Fruit fly (Drosophila melanogaster) whole organism, embryonic: ENCODE data around the gene GIIIspla2.

ENCODE experiments used
- Adf1 ChIP-seq: fragments of 200-800 bp; sonication (Bioruptor generic); IDR thresholded peaks from 2 replicates; pipeline ENCODE4 v1.3.6; 2022; ENCODE audit warnings: missing biosample characterization, missing genetic modification characterization
- C15 ChIP-seq: fragments of 200-800 bp; sonication (Bioruptor generic); IDR thresholded peaks from 3 replicates; pipeline ENCODE4 v1.3.6; 2022; ENCODE audit warnings: missing biosample characterization, missing genetic modification characterization
- CG13624 ChIP-seq: fragments of 200-800 bp; sonication (Bioruptor generic); optimal IDR thresholded peaks from 2 replicates; lab custom pipeline; 2016; ENCODE audit warnings: missing biosample characterization, missing genetic modification characterization
- CG14050 ChIP-seq: fragments of 200-800 bp; sonication (Bioruptor generic); IDR thresholded peaks from 3 replicates; pipeline ENCODE4 v1.3.6; 2022; ENCODE audit warnings: missing biosample characterization, missing genetic modification characterization
- CG15514 ChIP-seq: fragments of 200-800 bp; sonication (Bioruptor generic); optimal IDR thresholded peaks from 3 replicates; lab custom pipeline; 2017; ENCODE audit warnings: missing biosample characterization, missing genetic modification characterization, mild to moderate bottlenecking, moderate library complexity, missing genetic modification reagents
- CG17912 ChIP-seq: fragments of 200-800 bp; sonication (Bioruptor generic); optimal IDR thresholded peaks from 2 replicates; lab custom pipeline; 2018; ENCODE audit warnings: missing biosample characterization, mild to moderate bottlenecking, missing genetic modification characterization
- CG18764 ChIP-seq: fragments of 200-800 bp; sonication (Bioruptor generic); optimal IDR thresholded peaks from 3 replicates; lab custom pipeline; 2016; ENCODE audit warnings: missing biosample characterization, missing genetic modification characterization
- CG3065 ChIP-seq: fragments of 200-800 bp; sonication (Bioruptor generic); optimal IDR thresholded peaks from 2 replicates; lab custom pipeline; 2016; ENCODE audit warnings: missing biosample characterization, missing genetic modification characterization
- CG3163 ChIP-seq: fragments of 200-800 bp; sonication (Bioruptor generic); optimal IDR thresholded peaks from 3 replicates; lab custom pipeline; 2016; ENCODE audit warnings: missing biosample characterization, missing genetic modification characterization
- CG34422 ChIP-seq: fragments of 200-800 bp; sonication (Bioruptor generic); IDR thresholded peaks from 3 replicates; pipeline ENCODE4 v1.3.6; 2022; ENCODE audit warnings: missing biosample characterization, missing genetic modification characterization
- CG3847 ChIP-seq: fragments of 200-800 bp; sonication (Bioruptor generic); IDR thresholded peaks from 2 replicates; pipeline ENCODE4 v1.3.6; 2022; ENCODE audit warnings: missing biosample characterization, missing genetic modification characterization
- CG42726 ChIP-seq: fragments of 200-800 bp; sonication (Bioruptor generic); IDR thresholded peaks from 2 replicates; pipeline ENCODE4 v1.3.6; 2022; ENCODE audit warnings: missing biosample characterization, missing genetic modification characterization; ENCODE audit not compliant: partially characterized antibody
- CG4820 ChIP-seq: fragments of 200-800 bp; sonication (Bioruptor generic); optimal IDR thresholded peaks from 3 replicates; lab custom pipeline; 2016; ENCODE audit warnings: missing biosample characterization, missing genetic modification characterization
- CG6254 ChIP-seq: fragments of 200-800 bp; sonication (Bioruptor generic); optimal IDR thresholded peaks from 3 replicates; lab custom pipeline; 2017; ENCODE audit warnings: mild to moderate bottlenecking, missing biosample characterization, missing genetic modification reagents, missing genetic modification characterization
- CG8765 ChIP-seq: fragments of 200-800 bp; sonication (Bioruptor generic); IDR thresholded peaks from 2 replicates; pipeline ENCODE4 v1.3.6; 2022; ENCODE audit warnings: missing biosample characterization, missing genetic modification characterization
- CTCF ChIP-seq: fragments of 200-800 bp; sonication (Bioruptor generic); optimal IDR thresholded peaks from 2 replicates; lab custom pipeline; 2017; ENCODE audit warnings: missing biosample characterization, mild to moderate bottlenecking, missing genetic modification characterization, moderate library complexity
- CoRest ChIP-seq: fragments of 200-800 bp; sonication (Bioruptor generic); optimal IDR thresholded peaks from 3 replicates; lab custom pipeline; 2018; ENCODE audit warnings: missing biosample characterization, mild to moderate bottlenecking, missing genetic modification characterization, moderate library complexity
- Dad ChIP-seq: fragments of 200-800 bp; sonication (Bioruptor generic); optimal IDR thresholded peaks from 3 replicates; lab custom pipeline; 2016; ENCODE audit warnings: missing biosample characterization, missing genetic modification characterization
- Dbx ChIP-seq: fragments of 200-800 bp; sonication (Bioruptor generic); IDR thresholded peaks from 3 replicates; pipeline ENCODE4 v1.3.6; 2022; ENCODE audit warnings: missing biosample characterization, missing genetic modification characterization
- Dp ChIP-seq: fragments of 200-800 bp; sonication (Bioruptor generic); optimal IDR thresholded peaks from 2 replicates; lab custom pipeline; 2018; ENCODE audit warnings: missing biosample characterization, mild to moderate bottlenecking, missing genetic modification characterization, moderate library complexity
- Dref ChIP-seq: fragments of 200-800 bp; sonication (Bioruptor generic); IDR thresholded peaks from 2 replicates; pipeline ENCODE4 v1.3.6; 2022; ENCODE audit warnings: missing biosample characterization, missing genetic modification characterization
- E2f2 ChIP-seq: fragments of 200-800 bp; sonication (Bioruptor generic); IDR thresholded peaks from 2 replicates; pipeline ENCODE4 v1.3.6; 2022; ENCODE audit warnings: missing biosample characterization, missing genetic modification characterization
- Fer2 ChIP-seq: fragments of 200-800 bp; sonication (Bioruptor generic); optimal IDR thresholded peaks from 2 replicates; lab custom pipeline; 2018; ENCODE audit warnings: missing biosample characterization, mild to moderate bottlenecking, missing genetic modification characterization, moderate library complexity
- GATAe ChIP-seq: fragments of 200-800 bp; sonication (Bioruptor generic); conservative IDR thresholded peaks from 2 replicates; pipeline ENCODE4 v1.3.6; 2022; ENCODE audit warnings: missing biosample characterization, missing genetic modification characterization
- HHEX ChIP-seq: fragments of 200-800 bp; sonication (Bioruptor generic); optimal IDR thresholded peaks from 3 replicates; lab custom pipeline; 2017; ENCODE audit warnings: missing biosample characterization, mild to moderate bottlenecking, missing genetic modification characterization, missing genetic modification reagents
- Hsf ChIP-seq: fragments of 200-800 bp; sonication (Bioruptor generic); optimal IDR thresholded peaks from 3 replicates; lab custom pipeline; 2016; ENCODE audit warnings: missing biosample characterization, missing genetic modification characterization
- Lhr ChIP-seq: fragments of 200-800 bp; sonication (Bioruptor generic); optimal IDR thresholded peaks from 3 replicates; lab custom pipeline; 2017; ENCODE audit warnings: mild to moderate bottlenecking, missing biosample characterization, missing genetic modification reagents, missing genetic modification characterization
- NfI ChIP-seq: fragments of 200-800 bp; sonication (Bioruptor generic); optimal IDR thresholded peaks from 3 replicates; lab custom pipeline; 2018; ENCODE audit warnings: missing biosample characterization, mild to moderate bottlenecking, missing genetic modification characterization, moderate library complexity
- Ravus ChIP-seq: fragments of 200-800 bp; sonication (Bioruptor generic); IDR thresholded peaks from 2 replicates; pipeline ENCODE4 v1.3.6; 2022; ENCODE audit warnings: missing biosample characterization, missing genetic modification characterization
- Rfx ChIP-seq: fragments of 200-800 bp; sonication (Bioruptor generic); IDR thresholded peaks from 2 replicates; pipeline ENCODE4 v1.3.6; 2022; ENCODE audit warnings: missing biosample characterization, missing genetic modification characterization
- Scr ChIP-seq: fragments of 200-800 bp; sonication (Bioruptor generic); IDR thresholded peaks from 2 replicates; pipeline ENCODE4 v1.3.6; 2022; ENCODE audit warnings: missing biosample characterization, missing genetic modification characterization; ENCODE audit not compliant: partially characterized antibody
- Side ChIP-seq: fragments of 200-800 bp; sonication (Bioruptor generic); optimal IDR thresholded peaks from 2 replicates; lab custom pipeline; 2016; ENCODE audit warnings: missing biosample characterization, missing genetic modification characterization
- Six4 ChIP-seq: fragments of 200-800 bp; sonication (Bioruptor generic); optimal IDR thresholded peaks from 2 replicates; lab custom pipeline; 2016; ENCODE audit warnings: missing biosample characterization, missing genetic modification characterization
- TFAM ChIP-seq: fragments of 200-800 bp; sonication (Bioruptor generic); optimal IDR thresholded peaks from 2 replicates; lab custom pipeline; 2017; ENCODE audit warnings: missing biosample characterization, missing genetic modification characterization, inconsistent platforms
- Taf1 ChIP-seq: fragments of 200-800 bp; sonication (Bioruptor generic); IDR thresholded peaks from 2 replicates; pipeline ENCODE4 v1.3.6; 2022; ENCODE audit warnings: missing biosample characterization, missing genetic modification characterization
- Trl ChIP-seq, 3 experiments: fragments of >200 bp in 2 of 3; fragments of 200-800 bp in 1 of 3; sonication (Bioruptor generic) in 1 of 3; optimal IDR thresholded peaks; 2 replicates in 1 of 3; 3 replicates in 2 of 3; lab custom pipeline; 2016 to 2017; ENCODE audit warnings: missing biosample characterization in 1 of 3, missing genetic modification characterization in 1 of 3
- az2 ChIP-seq: fragments of 200-800 bp; sonication (Bioruptor generic); optimal IDR thresholded peaks from 3 replicates; lab custom pipeline; 2016; ENCODE audit warnings: missing biosample characterization, missing genetic modification characterization
- bab2 ChIP-seq: fragments of 200-800 bp; sonication (Bioruptor generic); optimal IDR thresholded peaks from 2 replicates; lab custom pipeline; 2016; ENCODE audit warnings: missing biosample characterization, missing genetic modification characterization
- bcd ChIP-seq: fragments of 200-800 bp; sonication (Bioruptor generic); optimal IDR thresholded peaks from 2 replicates; lab custom pipeline; 2017; ENCODE audit warnings: missing biosample characterization, mild to moderate bottlenecking, missing genetic modification characterization
- bsh ChIP-seq, 2 experiments: fragments of 200-800 bp; sonication (Bioruptor generic); optimal IDR thresholded peaks; 2 replicates each; lab custom pipeline; 2017 to 2018; ENCODE audit warnings: mild to moderate bottlenecking in 2 of 2, missing biosample characterization in 2 of 2, missing genetic modification characterization in 2 of 2, moderate library complexity in 1 of 2
- cg ChIP-seq: fragments of 200-800 bp; sonication (Bioruptor generic); optimal IDR thresholded peaks from 3 replicates; lab custom pipeline; 2019; ENCODE audit warnings: missing biosample characterization, mild to moderate bottlenecking, missing genetic modification characterization, moderate library complexity
- crc ChIP-seq: fragments of 200-800 bp; sonication (Bioruptor generic); optimal IDR thresholded peaks from 2 replicates; lab custom pipeline; 2016; ENCODE audit warnings: missing biosample characterization, missing genetic modification characterization
- croc ChIP-seq: fragments of 200-800 bp; sonication (Bioruptor generic); conservative IDR thresholded peaks from 3 replicates; pipeline ENCODE4 v1.3.6; 2022; ENCODE audit warnings: missing biosample characterization, missing genetic modification characterization
- exex ChIP-seq: fragments of 200-800 bp; sonication (Bioruptor generic); optimal IDR thresholded peaks from 4 replicates; lab custom pipeline; 2018; ENCODE audit warnings: missing biosample characterization, mild to moderate bottlenecking, missing genetic modification characterization, moderate library complexity
- gro ChIP-seq: fragments of 200-800 bp; sonication (Bioruptor generic); optimal IDR thresholded peaks from 2 replicates; lab custom pipeline; 2016; ENCODE audit warnings: missing biosample characterization, missing genetic modification characterization
- lbe ChIP-seq: fragments of 200-800 bp; sonication (Bioruptor generic); optimal IDR thresholded peaks from 2 replicates; lab custom pipeline; 2016; ENCODE audit warnings: missing biosample characterization, mild to moderate bottlenecking, missing genetic modification characterization
- pnt ChIP-seq: fragments of 200-800 bp; sonication (Bioruptor generic); optimal IDR thresholded peaks from 3 replicates; lab custom pipeline; 2016; ENCODE audit warnings: missing biosample characterization, missing genetic modification characterization
- ranshi ChIP-seq: fragments of 200-800 bp; sonication (Bioruptor generic); IDR thresholded peaks from 2 replicates; pipeline ENCODE4 v1.3.6; 2022; ENCODE audit warnings: missing biosample characterization, missing genetic modification characterization
- ro ChIP-seq: fragments of 200-800 bp; sonication (Bioruptor generic); IDR thresholded peaks from 2 replicates; pipeline ENCODE4 v1.3.6; 2022; ENCODE audit warnings: missing biosample characterization, missing genetic modification characterization
- shn ChIP-seq: fragments of 200-800 bp; sonication (Bioruptor generic); optimal IDR thresholded peaks from 3 replicates; lab custom pipeline; 2016; ENCODE audit warnings: missing biosample characterization, missing genetic modification characterization
- so ChIP-seq: fragments of 200-800 bp; sonication (Bioruptor generic); IDR thresholded peaks from 3 replicates; pipeline ENCODE4 v1.3.6; 2022; ENCODE audit warnings: missing biosample characterization, missing genetic modification characterization
- sob ChIP-seq: fragments of 200-800 bp; sonication (Bioruptor generic); IDR thresholded peaks from 2 replicates; pipeline ENCODE4 v1.3.6; 2022; ENCODE audit warnings: missing biosample characterization, missing genetic modification characterization
- tin ChIP-seq: fragments of 200-800 bp; sonication (Bioruptor generic); optimal IDR thresholded peaks from 3 replicates; lab custom pipeline; 2016; ENCODE audit warnings: missing biosample characterization, missing genetic modification characterization

The GIIIspla2 gene

DNA sequence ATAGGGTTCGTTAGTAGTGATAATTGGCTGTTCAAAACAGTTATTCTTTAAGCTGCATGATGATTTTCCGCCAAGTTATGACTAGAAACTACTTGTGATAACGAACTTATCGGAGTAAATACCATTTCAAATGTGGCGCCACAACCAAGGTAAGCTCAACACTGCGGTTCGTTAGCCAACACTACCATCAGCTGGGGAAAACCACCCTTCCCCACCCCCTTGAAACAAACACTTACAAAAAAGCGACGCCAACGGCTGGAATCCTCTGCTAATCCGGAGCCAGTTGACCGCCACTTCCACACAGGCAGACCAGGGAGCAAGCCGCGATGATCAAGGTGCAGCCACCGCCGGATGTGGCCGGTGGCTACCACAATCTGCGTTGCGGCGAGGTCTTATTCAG lies 4.7 kb upstream of the GIIIspla2 start, which contains the start of gene CG18262 (continued):
- TF ChIP-seq tin (GFP tag; lab: Kevin White, UChicago) (no peak), E2f2 (GFP tag; lab: Robert Waterston, UW) (peak; percentile 89), bcd (GFP tag; lab: Kevin White, UChicago) (no peak), pnt (GFP tag; lab: Kevin White, UChicago) (no peak), Dbx (GFP tag; lab: Robert Waterston, UW) (no peak), lbe (no peak), CG14050 (GFP tag; lab: Robert Waterston, UW) (no peak), Hsf (GFP tag; lab: Kevin White, UChicago) (no peak), Taf1 (GFP tag; lab: Robert Waterston, UW) (no peak), CG15514 (peak; percentile 72), CG4820 (no peak), Scr (GFP tag; lab: Robert Waterston, UW) (no peak), croc (GFP tag; lab: Robert Waterston, UW) (no peak), CTCF (GFP tag; lab: Kevin White, UChicago) (peak; percentile 23), Fer2 (no peak), NfI (GFP tag; lab: Kevin White, UChicago) (no peak), Adf1 (no peak), so (GFP tag; lab: Robert Waterston, UW) (no peak), CG42726 (no peak), Lhr (GFP tag; lab: Kevin White, UChicago) (no peak), Dp (GFP tag; lab: Kevin White, UChicago) (peak; percentile 83), GATAe (no peak), Rfx (no peak; the same call in 1 of the 2 replicates), ro (no peak), CG18764 (GFP tag; lab: Kevin White, UChicago) (no peak), Dref (GFP tag; lab: Robert Waterston, UW) (peak; percentile 47), C15 (GFP tag; lab: Robert Waterston, UW) (no peak), CG17912 (GFP tag; lab: Kevin White, UChicago) (no peak), CG13624 (peak; percentile 21), Trl (optimal IDR thresholded peaks at IDR 0.05; lab: Kevin White, UChicago) (no peak), Trl (GFP tag; optimal IDR thresholded peaks at IDR 0.05; lab: Kevin White, UChicago) (no peak), CG8765 (GFP tag; lab: Robert Waterston, UW) (no peak), exex (tag; lab: Kevin White, UChicago) (no peak), HHEX (no peak), CG6254 (GFP tag; lab: Kevin White, UChicago) (no peak), Dad (GFP tag; lab: Kevin White, UChicago) (no peak), CG3065 (no peak), bsh (GFP tag; optimal IDR thresholded peaks at IDR 0.05; lab: Kevin White, UChicago) (no peak), TFAM (GFP tag; lab: Kevin White, UChicago) (no peak), Six4 (no peak), shn (no peak), gro (no peak), bab2 (no peak), az2 (GFP tag; lab: Kevin White, UChicago) (no peak), Ravus (GFP tag; lab: Robert Waterston, UW) (no peak), cg (GFP tag; lab: Kevin White, UChicago) (peak; percentile 6), CoRest (tag; lab: Kevin White, UChicago) (peak; percentile 8), sob (0 out of 2 replicates have a peak, but pooled peaks have one; percentile 16), ranshi (GFP tag; lab: Robert Waterston, UW) (no peak), Side (no peak), CG3163 (GFP tag; lab: Kevin White, UChicago) (no peak), CG34422 (GFP tag; lab: Robert Waterston, UW) (no peak), CG3847 (peak; percentile 28; the same call in 1 of the 2 replicates), crc (GFP tag; lab: Kevin White, UChicago) (no peak)
